Worm (Caenorhabditis elegans) whole organism, dauer: ENCODE results near the gene F53F8.3.

Experiments used
- unc-62 ChIP-seq: sonication (generic microtip); optimal IDR thresholded peaks from 2 replicates; lab custom pipeline; 2017; ENCODE audit warnings: missing biosample characterization, missing genetic modification reagents, missing genetic modification characterization

The F53F8.3 gene

ce11 chrV:20698266-20698665, 8.9 kb upstream of the F53F8.3 start, which contains the start of gene F53F8.7:
TSS of gene F53F8.7 (minus strand) at chrV:20698366.
- no peak for TF ChIP-seq unc-62 (GFP tag; lab: Kevin White, UChicago)

DNA sequence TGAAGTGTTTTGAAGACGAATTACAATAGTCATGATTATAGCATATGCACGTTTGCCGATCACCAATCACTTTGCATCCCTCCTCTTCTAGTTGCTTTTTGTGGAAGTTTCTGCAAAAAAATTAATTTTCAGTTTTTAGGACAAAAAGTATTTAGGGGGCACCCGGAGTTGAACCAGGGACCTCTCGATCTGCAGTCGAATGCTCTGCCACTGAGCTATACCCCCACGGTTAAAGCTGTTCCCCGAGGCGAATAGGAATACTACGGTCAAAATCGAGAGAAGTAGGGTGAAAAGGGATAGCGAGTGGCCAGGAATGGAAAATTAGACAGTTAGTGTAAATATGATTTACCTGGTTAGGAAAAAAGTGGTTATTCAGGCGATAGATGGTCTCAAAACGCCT, 4.6 kb upstream of the F53F8.3 start:
- no peak for TF ChIP-seq unc-62 (GFP tag; lab: Kevin White, UChicago)

- no peak for TF ChIP-seq unc-62 (GFP tag; lab: Kevin White, UChicago)
Observed at ce11 chrV:20692903-20693302, 3.6 kb upstream of the F53F8.3 start.

- TF ChIP-seq unc-62 (GFP tag; lab: Kevin White, UChicago) = no peak
Observed at ce11 chrV:20691585-20691984, 2.3 kb upstream of the F53F8.3 start, which contains the start of gene F53F8.4. TSS of gene F53F8.4 (minus strand) at chrV:20691685.

DNA sequence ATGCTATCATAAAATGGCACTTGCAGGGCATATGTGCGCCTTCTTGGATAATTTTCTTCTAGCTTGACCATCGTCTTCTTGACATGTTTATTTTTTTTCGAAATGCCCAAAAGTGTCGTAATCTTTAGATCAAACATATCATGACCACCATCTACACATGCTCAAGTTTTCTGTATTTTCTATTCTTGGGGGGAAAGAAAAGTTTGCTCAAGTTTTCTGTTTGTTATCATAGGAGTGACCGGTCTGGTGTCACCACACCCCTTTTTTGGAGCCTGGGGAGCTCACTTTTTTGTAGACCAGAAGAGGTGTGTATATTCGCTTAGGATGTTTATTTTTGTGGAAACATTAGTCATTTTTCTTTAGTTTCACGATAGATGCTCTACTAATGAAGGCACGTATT, 3.9 kb downstream of the F53F8.3 start, which contains the start of gene klf-2:
Gene klf-2 (plus strand): TSS at position 301 of the 400 bp plus-strand sequence.
- no peak for TF ChIP-seq unc-62 (GFP tag; lab: Kevin White, UChicago)

- no peak for TF ChIP-seq unc-62 (GFP tag; lab: Kevin White, UChicago)
Observed at ce11 chrV:20682309-20682708, 7.0 kb downstream of the F53F8.3 start.

ce11 chrV:20681824-20682223, 7.5 kb downstream of the F53F8.3 start:
- TF ChIP-seq unc-62 (GFP tag; lab: Kevin White, UChicago) = no peak

DNA sequence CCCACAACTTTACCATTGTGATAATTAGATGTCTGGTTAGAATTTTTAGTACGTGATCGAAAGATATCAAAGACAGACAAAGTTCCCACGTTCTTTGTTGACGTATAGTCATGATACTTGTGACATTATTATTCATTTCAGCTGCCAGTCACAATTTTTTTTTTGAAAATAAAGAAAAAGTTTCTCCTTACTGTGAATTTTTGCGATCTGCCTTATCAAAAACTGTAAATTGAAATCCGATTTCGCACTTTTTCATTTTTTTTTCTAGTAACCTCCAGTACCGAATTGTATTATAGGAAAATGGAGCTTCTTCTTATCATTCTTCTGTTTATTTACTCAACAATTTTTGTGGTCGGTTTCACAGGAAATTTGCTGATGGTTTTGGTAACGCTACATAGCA, 8.2 kb downstream of the F53F8.3 start, which contains the start of gene srsx-35:
Gene srsx-35 (plus strand): TSS at position 301 of the 400 bp plus-strand sequence.
- no peak for TF ChIP-seq unc-62 (GFP tag; lab: Kevin White, UChicago)

DNA sequence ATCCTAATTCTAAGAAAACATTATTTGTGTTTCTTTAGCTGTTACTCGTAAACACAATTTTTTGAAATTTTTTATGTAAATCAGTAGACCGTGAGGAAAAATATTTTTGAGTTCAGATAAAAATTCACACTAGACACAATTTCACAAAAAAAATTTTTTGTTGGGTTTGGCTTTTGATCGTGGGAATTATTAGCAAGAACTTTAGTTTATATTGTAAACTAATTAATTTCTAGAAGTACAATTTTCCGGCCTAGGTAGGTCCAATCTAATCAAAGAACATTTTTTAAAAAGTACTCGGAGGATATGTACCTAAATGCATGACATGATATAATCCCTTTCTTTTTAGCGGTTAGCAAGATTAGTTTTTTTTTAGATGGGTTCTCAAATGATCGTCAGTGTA, 9.1 kb downstream of the F53F8.3 start:
- no peak for TF ChIP-seq unc-62 (GFP tag; lab: Kevin White, UChicago)

- no peak for TF ChIP-seq unc-62 (GFP tag; lab: Kevin White, UChicago)
Observed at ce11 chrV:20670625-20671024, 18.7 kb downstream of the F53F8.3 start.

DNA sequence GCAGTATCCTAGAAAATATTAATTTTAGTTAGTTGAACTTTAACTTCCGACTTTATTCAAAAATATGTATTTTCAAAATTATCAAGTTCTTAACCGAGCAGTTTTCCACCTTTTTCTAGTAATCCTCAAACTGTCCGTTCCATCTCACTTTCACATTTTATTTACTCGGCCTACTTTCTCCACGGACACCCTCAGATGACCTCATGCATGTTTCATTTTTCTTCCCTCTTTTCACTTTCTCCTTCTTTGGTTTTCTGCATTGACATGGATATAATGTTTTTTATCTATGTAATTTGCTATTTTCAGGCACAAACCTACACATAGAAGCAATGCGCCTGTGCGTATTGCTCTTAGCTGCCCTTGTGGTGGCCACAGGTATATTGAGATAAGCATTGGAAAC, 22.4 kb downstream of the F53F8.3 start, which contains the start of gene mlt-11:
Gene mlt-11 (plus strand): TSS at position 301 of the 400 bp plus-strand sequence.
- TF ChIP-seq unc-62 (GFP tag; lab: Kevin White, UChicago) = no peak

ce11 chrV:20664930-20665329, 24.4 kb downstream of the F53F8.3 start:
- no peak for TF ChIP-seq unc-62 (GFP tag; lab: Kevin White, UChicago)

- no peak for TF ChIP-seq unc-62 (GFP tag; lab: Kevin White, UChicago)
Observed at ce11 chrV:20663736-20664135, 25.6 kb downstream of the F53F8.3 start.

DNA sequence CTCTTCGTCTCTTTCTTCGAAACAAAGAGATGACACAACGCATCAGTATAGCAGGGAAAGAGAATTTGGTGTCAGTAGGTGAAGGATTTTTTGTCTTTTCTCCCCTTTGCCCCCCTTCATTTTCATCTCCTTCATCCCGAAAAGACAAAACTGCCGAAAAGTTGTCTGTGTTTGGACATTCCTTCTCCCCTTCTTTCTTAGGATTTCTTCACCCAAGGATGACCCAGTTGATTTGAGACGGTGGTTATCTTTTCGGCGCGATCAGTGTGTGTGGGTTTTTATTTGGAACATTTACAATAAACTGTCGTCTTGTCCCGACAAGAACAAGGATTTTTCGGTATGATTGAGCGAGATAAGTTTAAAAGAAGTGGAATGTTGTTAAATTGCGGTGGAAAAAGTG, 26.9 kb downstream of the F53F8.3 start:
- TF ChIP-seq unc-62 (GFP tag; lab: Kevin White, UChicago) = no peak

DNA sequence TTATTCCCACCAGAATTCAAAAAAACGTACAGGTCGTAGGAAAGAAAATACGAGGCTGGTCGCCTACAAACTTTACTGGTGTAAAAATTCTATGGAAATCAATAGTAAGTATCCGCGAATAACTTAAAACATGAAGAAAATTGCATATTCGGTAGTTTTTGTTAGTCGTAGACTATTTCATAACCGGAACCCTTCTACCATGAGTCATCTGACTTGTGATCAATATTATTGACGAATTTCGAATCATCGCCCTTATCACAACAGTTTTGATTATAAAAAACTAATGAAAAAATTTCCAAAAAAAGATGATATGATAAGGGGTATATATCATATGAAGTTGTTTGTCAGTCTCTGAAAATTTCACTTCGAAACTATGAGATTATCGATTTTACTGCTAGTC, 29.3 kb downstream of the F53F8.3 start, which contains the start of gene W01F3.2:
Gene W01F3.2 (plus strand): TSS at position 301 of the 400 bp plus-strand sequence.
- no peak for TF ChIP-seq unc-62 (GFP tag; lab: Kevin White, UChicago)

ce11 chrV:20656626-20657025, 32.7 kb downstream of the F53F8.3 start:
- TF ChIP-seq unc-62 (GFP tag; lab: Kevin White, UChicago) = no peak

- TF ChIP-seq unc-62 (GFP tag; lab: Kevin White, UChicago) = no peak
Observed at ce11 chrV:20655174-20655573, 34.2 kb downstream of the F53F8.3 start.

- no peak for TF ChIP-seq unc-62 (GFP tag; lab: Kevin White, UChicago)
Observed at ce11 chrV:20654350-20654749, 35.0 kb downstream of the F53F8.3 start, which contains the start of gene mnr-1. TSS of gene mnr-1 (plus strand) at chrV:20654650.
